Worm (Caenorhabditis elegans) whole organism, mixed stage, embryonic: ENCODE measurements around the gene K03A11.6.

Source experiments
- blmp-1 ChIP-seq: fragments of 150-350 bp; optimal IDR thresholded peaks from 2 replicates; lab custom pipeline; 2014; ENCODE audit warnings: missing biosample characterization, missing genetic modification characterization
- drap-1 ChIP-seq: fragments of 200-800 bp; sonication (Bioruptor generic); optimal IDR thresholded peaks from 3 replicates; lab custom pipeline; 2018; ENCODE audit warnings: mild to moderate bottlenecking, missing genetic modification characterization, missing compliant biosample characterization
- elt-1 ChIP-seq: sonication (generic microtip); optimal IDR thresholded peaks from 2 replicates; lab custom pipeline; 2017; ENCODE audit warnings: missing genetic modification characterization, mild to moderate bottlenecking, missing compliant biosample characterization, antibody characterized with exemption, moderate library complexity, borderline replicate concordance; ENCODE audit not compliant: insufficient read depth
- hlh-1 ChIP-seq: fragments of 150-350 bp; optimal IDR thresholded peaks from 2 replicates; lab custom pipeline; 2014; ENCODE audit warnings: missing biosample characterization, missing genetic modification reagents, missing genetic modification characterization
- mab-5 ChIP-seq: fragments of 150-350 bp; optimal IDR thresholded peaks from 2 replicates; lab custom pipeline; 2014; ENCODE audit warnings: missing biosample characterization, missing genetic modification characterization
- mep-1 ChIP-seq: fragments of 150-350 bp; optimal IDR thresholded peaks from 2 replicates; lab custom pipeline; 2017; ENCODE audit warnings: missing biosample characterization, missing genetic modification reagents, missing genetic modification characterization, inconsistent platforms
- mls-2 ChIP-seq: sonication (generic microtip); optimal IDR thresholded peaks from 2 replicates; lab custom pipeline; 2016; ENCODE audit warnings: mild to moderate bottlenecking, missing genetic modification characterization, moderate library complexity, missing compliant biosample characterization
- nhr-12 ChIP-seq: fragments of 150-350 bp; optimal IDR thresholded peaks from 2 replicates; lab custom pipeline; 2014; ENCODE audit warnings: missing biosample characterization, missing genetic modification characterization
- nhr-28 ChIP-seq: fragments of 150-350 bp; optimal IDR thresholded peaks from 2 replicates; lab custom pipeline; 2014; ENCODE audit warnings: missing biosample characterization, missing genetic modification characterization
- nhr-76 ChIP-seq: sonication (generic microtip); optimal IDR thresholded peaks from 2 replicates; lab custom pipeline; 2017; ENCODE audit warnings: missing biosample characterization, missing genetic modification characterization
- pha-4 ChIP-seq: fragments of 150-350 bp; optimal IDR thresholded peaks from 2 replicates; lab custom pipeline; 2018; ENCODE audit warnings: missing biosample characterization, missing genetic modification reagents, missing genetic modification characterization
- unc-62 ChIP-seq: fragments of 150-350 bp; optimal IDR thresholded peaks from 2 replicates; lab custom pipeline; 2014; ENCODE audit warnings: missing biosample characterization, missing genetic modification reagents, missing genetic modification characterization
- ztf-11 ChIP-seq: fragments of 150-350 bp; optimal IDR thresholded peaks from 2 replicates; lab custom pipeline; 2014; ENCODE audit warnings: missing biosample characterization, missing genetic modification characterization

ce11 chrX:13041830-13042229 is 13.8 kb upstream of the K03A11.6 start:
- TF ChIP-seq nhr-28 (tag; lab: Kevin White, UChicago) (no peak), pha-4 (tag; lab: Kevin White, UChicago) (no peak), mls-2 (no peak), ztf-11 (no peak), drap-1 (no peak), nhr-76 (no peak), elt-1 (tag; lab: Kevin White, UChicago) (no peak), blmp-1 (tag; lab: Kevin White, UChicago) (no peak), nhr-12 (tag; lab: Kevin White, UChicago) (no peak), mab-5 (tag; lab: Kevin White, UChicago) (no peak), unc-62 (GFP tag; lab: Kevin White, UChicago) (no peak), hlh-1 (tag; lab: Kevin White, UChicago) (no peak), mep-1 (tag; lab: Kevin White, UChicago) (no peak)
